Worm (Caenorhabditis elegans) whole organism, L1 larva: ENCODE data around the gene valv-1.

ENCODE experiments used
- C04F5.9 ChIP-seq: sonication (generic microtip); optimal IDR thresholded peaks from 2 replicates; lab custom pipeline; 2016; ENCODE audit warnings: missing genetic modification characterization, missing compliant biosample characterization
- C34B4.2 ChIP-seq: sonication (generic microtip); optimal IDR thresholded peaks from 2 replicates; lab custom pipeline; 2017; ENCODE audit warnings: mild to moderate bottlenecking, missing genetic modification characterization, missing compliant biosample characterization
- F16B12.6 ChIP-seq: fragments of 150-350 bp; optimal IDR thresholded peaks from 2 replicates; lab custom pipeline; 2014; ENCODE audit warnings: missing biosample characterization, missing genetic modification characterization
- alr-1 ChIP-seq: fragments of 200-800 bp; sonication (Bioruptor generic); optimal IDR thresholded peaks from 2 replicates; lab custom pipeline; 2018; ENCODE audit warnings: borderline replicate concordance, mild to moderate bottlenecking, missing genetic modification characterization, missing compliant biosample characterization
- ama-1 ChIP-seq: fragments of 150-350 bp; optimal IDR thresholded peaks from 2 replicates; lab custom pipeline; 2014
- blmp-1 ChIP-seq: fragments of 150-350 bp; optimal IDR thresholded peaks from 2 replicates; lab custom pipeline; 2014; ENCODE audit warnings: missing biosample characterization, missing genetic modification characterization
- efl-1 ChIP-seq, 4 experiments: fragments of 150-350 bp; optimal IDR thresholded peaks in 3 of 4; peaks in 1 of 4; 1 replicate in 1 of 4; 2 replicates in 3 of 4; lab custom pipeline; 2014; ENCODE audit warnings: missing biosample characterization in 2 of 4, missing genetic modification characterization in 2 of 4, missing genetic modification reagents in 2 of 4
- egl-13 ChIP-seq: sonication (generic microtip); optimal IDR thresholded peaks from 2 replicates; lab custom pipeline; 2016; ENCODE audit warnings: missing genotype, missing genetic modification reagents, missing genetic modification characterization, missing compliant biosample characterization
- elt-2 ChIP-seq: sonication (generic microtip); optimal IDR thresholded peaks from 2 replicates; lab custom pipeline; 2016; ENCODE audit warnings: missing genetic modification characterization, mild to moderate bottlenecking, inconsistent platforms, missing compliant biosample characterization, missing genetic modification reagents
- fos-1 ChIP-seq: fragments of 150-350 bp; optimal IDR thresholded peaks from 2 replicates; lab custom pipeline; 2014; ENCODE audit warnings: missing biosample characterization, missing genetic modification characterization
- grh-1 ChIP-seq: fragments of 200-800 bp; sonication (Bioruptor generic); IDR thresholded peaks from 2 replicates; pipeline ENCODE4 v1.3.6; 2022; ENCODE audit warnings: missing genetic modification reagents, missing genetic modification characterization, missing compliant biosample characterization
- hlh-17 ChIP-seq: fragments of 200-800 bp; sonication (Bioruptor generic); optimal IDR thresholded peaks from 2 replicates; lab custom pipeline; 2018; ENCODE audit warnings: missing genetic modification characterization, mild to moderate bottlenecking, missing compliant biosample characterization, moderate library complexity, borderline replicate concordance
- hlh-4 ChIP-seq: sonication (generic microtip); optimal IDR thresholded peaks from 2 replicates; lab custom pipeline; 2016; ENCODE audit warnings: mild to moderate bottlenecking, missing genetic modification characterization, missing compliant biosample characterization
- irx-1 ChIP-seq: sonication (generic microtip); optimal IDR thresholded peaks from 2 replicates; lab custom pipeline; 2016; ENCODE audit warnings: missing genetic modification characterization, missing compliant biosample characterization
- isw-1 ChIP-seq: fragments of 200-800 bp; sonication (Bioruptor generic); IDR thresholded peaks from 2 replicates; pipeline ENCODE4 v1.3.6; 2022; ENCODE audit warnings: missing genetic modification characterization, missing compliant biosample characterization
- jun-1 ChIP-seq: fragments of 150-350 bp; optimal IDR thresholded peaks from 2 replicates; lab custom pipeline; 2014; ENCODE audit warnings: missing biosample characterization, missing genetic modification reagents, missing genetic modification characterization
- lin-13 ChIP-seq: fragments of 150-350 bp; optimal IDR thresholded peaks from 2 replicates; lab custom pipeline; 2014; ENCODE audit warnings: missing biosample characterization, missing genetic modification reagents, missing genetic modification characterization
- lin-15B ChIP-seq: fragments of 150-350 bp; sonication (generic microtip); optimal IDR thresholded peaks from 3 replicates; lab custom pipeline; 2014; ENCODE audit warnings: missing biosample characterization, missing genetic modification characterization
- lin-39 ChIP-seq: fragments of 150-350 bp; optimal IDR thresholded peaks from 2 replicates; lab custom pipeline; 2014; ENCODE audit warnings: missing biosample characterization, missing genetic modification reagents, missing genetic modification characterization
- lir-3 ChIP-seq: sonication (generic microtip); optimal IDR thresholded peaks from 2 replicates; lab custom pipeline; 2016; ENCODE audit warnings: mild to moderate bottlenecking, missing genetic modification characterization, moderate library complexity, missing compliant biosample characterization; ENCODE audit not compliant: poor library complexity
- mdl-1 ChIP-seq, 2 experiments: fragments of 150-350 bp; optimal IDR thresholded peaks; 2 replicates each; lab custom pipeline; 2014 to 2017; ENCODE audit warnings: missing biosample characterization in 2 of 2, missing genetic modification characterization in 2 of 2, inconsistent platforms in 1 of 2
- mef-2 ChIP-seq: fragments of 150-350 bp; optimal IDR thresholded peaks from 2 replicates; lab custom pipeline; 2014; ENCODE audit warnings: missing biosample characterization, missing genetic modification characterization
- mep-1 ChIP-seq: fragments of 150-350 bp; optimal IDR thresholded peaks from 2 replicates; lab custom pipeline; 2014; ENCODE audit warnings: missing biosample characterization, missing genetic modification characterization
- nhr-12 ChIP-seq: sonication (generic microtip); optimal IDR thresholded peaks from 2 replicates; lab custom pipeline; 2017; ENCODE audit warnings: missing biosample characterization, missing genetic modification characterization
- nhr-237 ChIP-seq: fragments of 150-350 bp; optimal IDR thresholded peaks from 2 replicates; lab custom pipeline; 2014; ENCODE audit warnings: missing biosample characterization, missing genetic modification characterization
- nhr-28 ChIP-seq: fragments of 150-350 bp; optimal IDR thresholded peaks from 2 replicates; lab custom pipeline; 2014; ENCODE audit warnings: missing biosample characterization, missing genetic modification characterization
- nhr-47 ChIP-seq: sonication (generic microtip); optimal IDR thresholded peaks from 2 replicates; lab custom pipeline; 2016; ENCODE audit warnings: mild to moderate bottlenecking, missing genetic modification characterization, moderate library complexity, missing compliant biosample characterization
- nhr-71 ChIP-seq: sonication (generic microtip); optimal IDR thresholded peaks from 2 replicates; lab custom pipeline; 2016; ENCODE audit warnings: mild to moderate bottlenecking, missing genetic modification characterization, moderate library complexity, missing compliant biosample characterization
- nhr-76 ChIP-seq: sonication (generic microtip); optimal IDR thresholded peaks from 2 replicates; lab custom pipeline; 2017; ENCODE audit warnings: missing biosample characterization, missing genetic modification characterization
- nhr-85 ChIP-seq: sonication (generic microtip); peaks from one replicate; lab custom pipeline; 2016; ENCODE audit warnings: missing genetic modification characterization, inconsistent platforms, missing compliant biosample characterization
- nhr-90 ChIP-seq: sonication (generic microtip); optimal IDR thresholded peaks from 2 replicates; lab custom pipeline; 2016; ENCODE audit warnings: mild to moderate bottlenecking, missing genetic modification characterization, missing compliant biosample characterization; ENCODE audit not compliant: poor library complexity
- pax-3 ChIP-seq: fragments of 200-800 bp; sonication (Bioruptor generic); optimal IDR thresholded peaks from 2 replicates; lab custom pipeline; 2018; ENCODE audit warnings: mild to moderate bottlenecking, missing genetic modification characterization, moderate library complexity, missing compliant biosample characterization
- pqm-1 ChIP-seq: sonication (generic microtip); optimal IDR thresholded peaks from 3 replicates; lab custom pipeline; 2017; ENCODE audit warnings: missing biosample characterization, missing genetic modification characterization
- skn-1 ChIP-seq: fragments of 150-350 bp; optimal IDR thresholded peaks from 2 replicates; lab custom pipeline; 2014; ENCODE audit warnings: missing biosample characterization, missing genetic modification characterization
- sox-4 ChIP-seq: sonication (generic microtip); optimal IDR thresholded peaks from 2 replicates; lab custom pipeline; 2016; ENCODE audit warnings: missing genetic modification characterization, missing compliant biosample characterization
- swsn-7 ChIP-seq: sonication (generic microtip); optimal IDR thresholded peaks from 2 replicates; lab custom pipeline; 2016; ENCODE audit warnings: missing genetic modification characterization, missing compliant biosample characterization
- unc-62 ChIP-seq: fragments of 150-350 bp; optimal IDR thresholded peaks from 2 replicates; lab custom pipeline; 2014; ENCODE audit warnings: missing biosample characterization, missing genetic modification reagents, missing genetic modification characterization
- xbp-1 ChIP-seq: sonication (generic microtip); optimal IDR thresholded peaks from 2 replicates; lab custom pipeline; 2016; ENCODE audit warnings: missing genetic modification characterization, missing compliant biosample characterization
- zag-1 ChIP-seq: fragments of 150-350 bp; optimal IDR thresholded peaks from 2 replicates; lab custom pipeline; 2014; ENCODE audit warnings: missing biosample characterization, missing genetic modification characterization
- ztf-11 ChIP-seq, 2 experiments: sonication (generic microtip); optimal IDR thresholded peaks; 2 replicates each; lab custom pipeline; 2016 to 2017; ENCODE audit warnings: missing genetic modification characterization in 2 of 2, missing biosample characterization in 1 of 2, missing compliant biosample characterization in 1 of 2
- ztf-4 ChIP-seq: fragments of 150-350 bp; optimal IDR thresholded peaks from 2 replicates; lab custom pipeline; 2014; ENCODE audit warnings: missing biosample characterization, missing genetic modification characterization

The valv-1 gene

ce11 chrIV:7467170-7467569 lies 22.0 kb upstream of the valv-1 start:
- no peak for TF ChIP-seq nhr-76
- TF ChIP-seq lin-13 (GFP tag; lab: Kevin White, UChicago), result no peak
- TF ChIP-seq C04F5.9, result no peak
- no peak for TF ChIP-seq alr-1
- no peak for TF ChIP-seq hlh-17
- TF ChIP-seq pax-3 (tag; lab: Kevin White, UChicago), result no peak
- TF ChIP-seq lin-15B (tag; lab: Kevin White, UChicago), result no peak
- TF ChIP-seq ztf-4 (tag; lab: Kevin White, UChicago), result no peak
- TF ChIP-seq jun-1 (tag; lab: Kevin White, UChicago), result peak; percentile 55
- no peak for TF ChIP-seq mdl-1 (tag; optimal IDR thresholded peaks at IDR 0.05; lab: Kevin White, UChicago)
- TF ChIP-seq F16B12.6 (tag; lab: Kevin White, UChicago), result no peak
- TF ChIP-seq irx-1, result no peak
- TF ChIP-seq nhr-85 (tag; lab: Kevin White, UChicago), result no peak
- TF ChIP-seq nhr-12 (tag; lab: Kevin White, UChicago), result no peak
- TF ChIP-seq egl-13 (tag; lab: Kevin White, UChicago), result no peak
- no peak for TF ChIP-seq lir-3
- no peak for TF ChIP-seq fos-1 (tag; lab: Kevin White, UChicago)
- no peak for TF ChIP-seq mep-1 (tag; lab: Kevin White, UChicago)
- TF ChIP-seq unc-62, result no peak
- no peak for TF ChIP-seq blmp-1 (tag; lab: Kevin White, UChicago)
- no peak for TF ChIP-seq mef-2 (tag; lab: Kevin White, UChicago)
- no peak for TF ChIP-seq ztf-11 (tag; optimal IDR thresholded peaks at IDR 0.05; lab: Kevin White, UChicago)
- no peak for TF ChIP-seq isw-1 (GFP tag; lab: Robert Waterston, UW)
- TF ChIP-seq lin-39 (tag; lab: Kevin White, UChicago), result no peak
- TF ChIP-seq efl-1 (optimal IDR thresholded peaks at IDR 0.05; lab: Kevin White, UChicago), result no peak
- TF ChIP-seq efl-1 (GFP tag; optimal IDR thresholded peaks at IDR 0.05 in 1 of 2; lab: Kevin White, UChicago), result peak in 1 of 2 experiments; percentile 33
- peak; percentile 46 for TF ChIP-seq elt-2 (tag; lab: Kevin White, UChicago)
- TF ChIP-seq, all 84 proteins: peak for 3

DNA sequence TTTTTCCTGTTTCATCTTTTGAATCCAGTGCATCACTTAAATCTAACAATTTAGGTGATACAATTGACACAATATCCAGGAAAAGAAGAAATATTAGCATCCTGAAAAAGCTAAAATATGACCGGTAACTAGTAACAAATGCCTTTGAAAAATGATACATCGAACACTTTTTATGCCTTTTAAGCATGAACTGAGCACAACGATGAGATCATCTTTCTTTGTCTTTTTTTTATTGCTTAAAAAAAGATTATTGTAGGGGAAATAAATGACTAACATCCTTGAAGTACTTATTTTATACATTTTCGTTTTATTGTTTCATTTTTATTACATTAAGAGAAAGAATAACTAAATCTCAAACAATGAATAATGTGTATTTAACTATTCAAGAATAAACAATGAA lies 20.7 kb upstream of the valv-1 start, which contains the start of gene F13B6.3:
Gene F13B6.3 (minus strand): TSS at position 101 of the 400 bp plus-strand sequence.
- TF ChIP-seq xbp-1 (tag; lab: Kevin White, UChicago) (no peak), zag-1 (no peak), nhr-28 (tag; lab: Kevin White, UChicago) (no peak), ama-1 (lab: Kevin White, UChicago) (no peak)

ce11 chrIV:7460225-7460624 lies 15.1 kb upstream of the valv-1 start, which contains the start of gene F13B6.2:
F13B6.2 (minus strand) TSS chrIV:7460325.
- TF ChIP-seq nhr-237 (tag; lab: Kevin White, UChicago), result no peak
- TF ChIP-seq sox-4 (tag; lab: Kevin White, UChicago), result no peak
- TF ChIP-seq nhr-47, result no peak
- no peak for TF ChIP-seq zag-1
- TF ChIP-seq nhr-71 (tag; lab: Kevin White, UChicago), result no peak
- TF ChIP-seq nhr-90, result no peak
- no peak for TF ChIP-seq nhr-85 (tag; lab: Kevin White, UChicago)
- TF ChIP-seq egl-13 (tag; lab: Kevin White, UChicago), result no peak
- no peak for TF ChIP-seq lin-15B (tag; lab: Kevin White, UChicago)
- TF ChIP-seq swsn-7, result no peak
- TF ChIP-seq C34B4.2 (tag; lab: Kevin White, UChicago), result no peak
- TF ChIP-seq ztf-4 (tag; lab: Kevin White, UChicago), result no peak
- TF ChIP-seq alr-1, result no peak
- no peak for TF ChIP-seq hlh-4 (tag; lab: Kevin White, UChicago)
- TF ChIP-seq skn-1 (tag; lab: Kevin White, UChicago), result no peak
- TF ChIP-seq pqm-1 (tag; lab: Kevin White, UChicago), result no peak
- TF ChIP-seq grh-1 (GFP tag; lab: Robert Waterston, UW), result no peak
